Worm (Caenorhabditis elegans) whole organism, L4/young adult: ENCODE data around the gene dao-2.

Source experiments
- W03F9.2 ChIP-seq: fragments of 150-350 bp; optimal IDR thresholded peaks from 2 replicates; lab custom pipeline; 2014; ENCODE audit warnings: missing biosample characterization, missing genetic modification characterization
- dao-5 ChIP-seq: sonication (generic microtip); optimal IDR thresholded peaks from 2 replicates; lab custom pipeline; 2016; ENCODE audit warnings: missing genotype, missing genetic modification characterization, moderate library complexity, missing compliant biosample characterization
- him-1 ChIP-seq: sonication (generic microtip); optimal IDR thresholded peaks from 2 replicates; lab custom pipeline; 2016; ENCODE audit warnings: missing genotype, missing genetic modification reagents, missing genetic modification characterization, missing compliant biosample characterization

DNA sequence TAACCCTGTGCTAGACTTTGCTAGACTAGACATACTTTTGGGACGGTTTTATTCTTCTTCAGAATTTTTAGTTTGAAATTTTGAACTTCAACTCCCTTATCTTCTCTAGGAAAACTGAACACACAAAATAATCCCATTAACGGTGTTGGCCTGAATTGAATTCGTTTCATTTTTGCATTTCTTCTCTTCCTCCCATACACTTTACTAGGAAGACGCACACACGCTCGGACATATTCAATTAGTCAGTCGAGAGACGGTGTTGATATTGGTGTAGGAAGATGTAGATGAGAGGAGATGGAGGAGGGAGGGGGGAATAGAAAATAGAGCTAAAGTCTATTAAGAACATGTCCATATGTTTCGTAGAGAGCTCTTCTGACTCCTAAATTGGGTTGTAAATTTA, 11.9 kb downstream of the dao-2 start:
- TF ChIP-seq him-1 (tag; lab: Kevin White, UChicago) (no peak), W03F9.2 (tag; lab: Kevin White, UChicago) (no peak), dao-5 (tag; lab: Kevin White, UChicago) (no peak)
